Worm (Caenorhabditis elegans) whole organism, mixed stage, embryonic: ENCODE measurements around the gene F35C11.6.
A peak's percentile ranks its signal among the peaks of the same experiment; 100 is the strongest.

ENCODE experiments used
- M03D4.4 ChIP-seq: sonication (generic microtip); optimal IDR thresholded peaks from 2 replicates; lab custom pipeline; 2017; ENCODE audit warnings: mild to moderate bottlenecking, missing genetic modification characterization, missing compliant biosample characterization
- bed-3 ChIP-seq: fragments of 200-800 bp; sonication (Bioruptor generic); optimal IDR thresholded peaks from 3 replicates; lab custom pipeline; 2018; ENCODE audit warnings: mild to moderate bottlenecking, missing genetic modification characterization, moderate library complexity, missing compliant biosample characterization
- blmp-1 ChIP-seq: fragments of 150-350 bp; optimal IDR thresholded peaks from 2 replicates; lab custom pipeline; 2014; ENCODE audit warnings: missing biosample characterization, missing genetic modification characterization
- ceh-39 ChIP-seq: fragments of 150-350 bp; optimal IDR thresholded peaks from 2 replicates; lab custom pipeline; 2014; ENCODE audit warnings: missing biosample characterization, missing genetic modification characterization
- ceh-43 ChIP-seq: fragments of 200-800 bp; sonication (Bioruptor generic); optimal IDR thresholded peaks from 2 replicates; lab custom pipeline; 2018; ENCODE audit warnings: mild to moderate bottlenecking, missing genetic modification characterization, moderate library complexity, missing compliant biosample characterization
- ceh-83 ChIP-seq: fragments of 200-800 bp; sonication (Bioruptor generic); optimal IDR thresholded peaks from 2 replicates; lab custom pipeline; 2018; ENCODE audit warnings: mild to moderate bottlenecking, missing genetic modification characterization, missing compliant biosample characterization
- ces-1 ChIP-seq: fragments of 150-350 bp; optimal IDR thresholded peaks from 2 replicates; lab custom pipeline; 2014; ENCODE audit warnings: missing biosample characterization, missing genetic modification reagents, missing genetic modification characterization
- cnd-1 ChIP-seq: fragments of 200-800 bp; sonication (Bioruptor generic); optimal IDR thresholded peaks from 2 replicates; lab custom pipeline; 2018; ENCODE audit warnings: mild to moderate bottlenecking, missing genetic modification characterization, missing compliant biosample characterization
- drap-1 ChIP-seq: fragments of 200-800 bp; sonication (Bioruptor generic); optimal IDR thresholded peaks from 3 replicates; lab custom pipeline; 2018; ENCODE audit warnings: mild to moderate bottlenecking, missing genetic modification characterization, missing compliant biosample characterization
- elt-1 ChIP-seq: sonication (generic microtip); optimal IDR thresholded peaks from 2 replicates; lab custom pipeline; 2017; ENCODE audit warnings: missing genetic modification characterization, mild to moderate bottlenecking, missing compliant biosample characterization, antibody characterized with exemption, moderate library complexity, borderline replicate concordance; ENCODE audit not compliant: insufficient read depth
- elt-3 ChIP-seq: fragments of 150-350 bp; optimal IDR thresholded peaks from 2 replicates; lab custom pipeline; 2014; ENCODE audit warnings: missing biosample characterization, missing genetic modification characterization
- flh-1 ChIP-seq: fragments of 200-800 bp; sonication (Bioruptor generic); optimal IDR thresholded peaks from 2 replicates; lab custom pipeline; 2018; ENCODE audit warnings: mild to moderate bottlenecking, missing genetic modification characterization, moderate library complexity, missing compliant biosample characterization
- ham-2 ChIP-seq: fragments of 200-800 bp; sonication (Bioruptor generic); optimal IDR thresholded peaks from 2 replicates; lab custom pipeline; 2018; ENCODE audit warnings: mild to moderate bottlenecking, missing genetic modification characterization, missing compliant biosample characterization
- hlh-1 ChIP-seq: fragments of 150-350 bp; optimal IDR thresholded peaks from 2 replicates; lab custom pipeline; 2014; ENCODE audit warnings: missing biosample characterization, missing genetic modification reagents, missing genetic modification characterization
- lin-13 ChIP-seq: fragments of 150-350 bp; optimal IDR thresholded peaks from 2 replicates; lab custom pipeline; 2014; ENCODE audit warnings: missing biosample characterization, missing genetic modification characterization
- lin-32 ChIP-seq: fragments of 200-800 bp; sonication (Bioruptor generic); optimal IDR thresholded peaks from 2 replicates; lab custom pipeline; 2018; ENCODE audit warnings: mild to moderate bottlenecking, missing genetic modification characterization, missing compliant biosample characterization
- lsy-2 ChIP-seq: fragments of 150-350 bp; optimal IDR thresholded peaks from 2 replicates; lab custom pipeline; 2014; ENCODE audit warnings: missing biosample characterization, missing genetic modification characterization
- mab-5 ChIP-seq: fragments of 150-350 bp; optimal IDR thresholded peaks from 2 replicates; lab custom pipeline; 2014; ENCODE audit warnings: missing biosample characterization, missing genetic modification characterization
- mep-1 ChIP-seq: fragments of 150-350 bp; optimal IDR thresholded peaks from 2 replicates; lab custom pipeline; 2017; ENCODE audit warnings: missing biosample characterization, missing genetic modification reagents, missing genetic modification characterization, inconsistent platforms
- mls-2 ChIP-seq: sonication (generic microtip); optimal IDR thresholded peaks from 2 replicates; lab custom pipeline; 2016; ENCODE audit warnings: mild to moderate bottlenecking, missing genetic modification characterization, moderate library complexity, missing compliant biosample characterization
- nhr-12 ChIP-seq: fragments of 150-350 bp; optimal IDR thresholded peaks from 2 replicates; lab custom pipeline; 2014; ENCODE audit warnings: missing biosample characterization, missing genetic modification characterization
- nhr-2 ChIP-seq: fragments of 150-350 bp; optimal IDR thresholded peaks from 2 replicates; lab custom pipeline; 2014; ENCODE audit warnings: missing biosample characterization, missing genetic modification characterization
- nhr-237 ChIP-seq: fragments of 150-350 bp; optimal IDR thresholded peaks from 2 replicates; lab custom pipeline; 2014; ENCODE audit warnings: missing biosample characterization, missing genetic modification characterization
- nhr-28 ChIP-seq: fragments of 150-350 bp; optimal IDR thresholded peaks from 2 replicates; lab custom pipeline; 2014; ENCODE audit warnings: missing biosample characterization, missing genetic modification characterization
- nhr-76 ChIP-seq: sonication (generic microtip); optimal IDR thresholded peaks from 2 replicates; lab custom pipeline; 2017; ENCODE audit warnings: missing biosample characterization, missing genetic modification characterization
- pha-4 ChIP-seq: fragments of 150-350 bp; optimal IDR thresholded peaks from 2 replicates; lab custom pipeline; 2018; ENCODE audit warnings: missing biosample characterization, missing genetic modification reagents, missing genetic modification characterization
- sem-2 ChIP-seq: fragments of 200-800 bp; sonication (Bioruptor generic); optimal IDR thresholded peaks from 2 replicates; lab custom pipeline; 2018; ENCODE audit warnings: mild to moderate bottlenecking, missing genetic modification characterization, missing compliant biosample characterization
- snpc-4 ChIP-seq: fragments of 150-350 bp; optimal IDR thresholded peaks from 2 replicates; lab custom pipeline; 2014; ENCODE audit warnings: missing biosample characterization, missing genetic modification characterization
- sptf-1 ChIP-seq: sonication (generic microtip); optimal IDR thresholded peaks from 2 replicates; lab custom pipeline; 2017; ENCODE audit warnings: mild to moderate bottlenecking, missing genetic modification characterization, moderate library complexity, missing compliant biosample characterization
- tbx-8 ChIP-seq: fragments of 200-800 bp; sonication (Bioruptor generic); optimal IDR thresholded peaks from 2 replicates; lab custom pipeline; 2018; ENCODE audit warnings: mild to moderate bottlenecking, missing genetic modification characterization, moderate library complexity, missing compliant biosample characterization
- unc-120 ChIP-seq: sonication (generic microtip); optimal IDR thresholded peaks from 2 replicates; lab custom pipeline; 2017; ENCODE audit warnings: missing genetic modification characterization, missing compliant biosample characterization; ENCODE audit not compliant: poor library complexity, severe bottlenecking
- unc-39 ChIP-seq: fragments of 150-350 bp; optimal IDR thresholded peaks from 2 replicates; lab custom pipeline; 2014; ENCODE audit warnings: missing biosample characterization, missing genetic modification characterization
- unc-62 ChIP-seq: fragments of 150-350 bp; optimal IDR thresholded peaks from 2 replicates; lab custom pipeline; 2014; ENCODE audit warnings: missing biosample characterization, missing genetic modification reagents, missing genetic modification characterization
- zip-8 ChIP-seq: fragments of 150-350 bp; optimal IDR thresholded peaks from 2 replicates; lab custom pipeline; 2014; ENCODE audit warnings: missing biosample characterization, missing genetic modification characterization
- ztf-11 ChIP-seq: fragments of 150-350 bp; optimal IDR thresholded peaks from 2 replicates; lab custom pipeline; 2014; ENCODE audit warnings: missing biosample characterization, missing genetic modification characterization

The F35C11.6 gene

DNA sequence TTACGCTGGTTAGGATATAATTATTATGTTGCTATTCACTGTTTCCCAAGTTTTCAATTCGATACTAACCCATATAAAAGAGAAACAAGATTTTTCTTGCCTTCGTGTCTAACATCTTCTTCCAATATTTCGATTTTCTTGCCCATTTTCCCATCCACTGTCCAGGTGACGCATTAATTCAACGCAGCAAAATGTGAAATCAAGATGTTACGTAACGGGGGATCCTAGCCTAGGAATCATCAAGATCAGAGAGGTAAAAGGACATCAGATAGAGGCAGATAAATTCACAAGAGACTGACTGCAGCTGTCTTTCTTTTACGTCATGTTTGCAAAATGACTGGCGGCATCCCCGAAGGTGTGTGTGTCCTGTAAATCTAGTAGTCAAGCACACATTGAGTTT lies 34.3 kb downstream of the F35C11.6 start:
- TF ChIP-seq elt-1 (tag; lab: Kevin White, UChicago) (peak; percentile 36), ham-2 (no peak), zip-8 (tag; lab: Kevin White, UChicago) (peak; percentile 60), nhr-237 (tag; lab: Kevin White, UChicago) (no peak), lin-32 (GFP tag; lab: Kevin White, UChicago) (no peak)
- TF ChIP-seq, all 35 proteins: peak for 2

DNA sequence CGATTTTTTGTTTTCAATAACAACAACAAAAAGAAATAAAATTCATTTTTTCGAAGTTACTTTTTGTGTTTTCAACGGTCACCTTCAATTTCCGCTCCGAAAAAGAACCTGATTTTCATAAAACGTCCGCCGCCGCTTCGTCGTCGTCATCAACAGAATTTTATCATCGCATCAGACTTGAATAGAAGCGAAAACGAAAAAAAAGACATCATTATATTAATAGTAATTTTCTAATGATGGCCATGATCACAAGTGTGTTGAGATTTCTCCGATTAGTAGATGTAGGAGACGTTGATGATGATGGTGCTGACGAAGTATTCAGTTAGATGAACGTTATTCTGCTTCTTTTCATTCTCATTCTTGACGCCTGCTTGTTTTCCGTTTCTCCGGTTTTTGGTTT lies 35.0 kb downstream of the F35C11.6 start:
- TF ChIP-seq nhr-28: no peak
- no peak for TF ChIP-seq mep-1 (tag; lab: Kevin White, UChicago)
- TF ChIP-seq cnd-1 (tag; lab: Kevin White, UChicago): no peak
- TF ChIP-seq ces-1: no peak
- TF ChIP-seq sptf-1: no peak
- no peak for TF ChIP-seq snpc-4 (tag; lab: Kevin White, UChicago)
- TF ChIP-seq unc-62: no peak
- TF ChIP-seq bed-3 (GFP tag; lab: Kevin White, UChicago): no peak
- no peak for TF ChIP-seq ham-2
- TF ChIP-seq ceh-39 (tag; lab: Kevin White, UChicago): no peak
- TF ChIP-seq elt-3 (tag; lab: Kevin White, UChicago): no peak
- no peak for TF ChIP-seq pha-4
- TF ChIP-seq nhr-76 (tag; lab: Kevin White, UChicago): no peak
- TF ChIP-seq zip-8 (tag; lab: Kevin White, UChicago): no peak
- no peak for TF ChIP-seq M03D4.4 (tag; lab: Kevin White, UChicago)
- no peak for TF ChIP-seq nhr-12 (tag; lab: Kevin White, UChicago)
- TF ChIP-seq, all 35 proteins: peak for 0

ce11 chrII:8223422-8223821 lies 35.5 kb downstream of the F35C11.6 start:
- TF ChIP-seq ham-2: peak; percentile 28
- no peak for TF ChIP-seq mep-1 (tag; lab: Kevin White, UChicago)
- no peak for TF ChIP-seq nhr-2 (tag; lab: Kevin White, UChicago)
- no peak for TF ChIP-seq flh-1 (GFP tag; lab: Kevin White, UChicago)
- no peak for TF ChIP-seq nhr-28
- no peak for TF ChIP-seq unc-62
- TF ChIP-seq hlh-1 (tag; lab: Kevin White, UChicago): no peak
- TF ChIP-seq pha-4: no peak
- no peak for TF ChIP-seq bed-3 (GFP tag; lab: Kevin White, UChicago)
- no peak for TF ChIP-seq zip-8 (tag; lab: Kevin White, UChicago)
- no peak for TF ChIP-seq elt-3 (tag; lab: Kevin White, UChicago)
- TF ChIP-seq mls-2: peak; percentile 19
- TF ChIP-seq lin-13 (tag; lab: Kevin White, UChicago): no peak
- TF ChIP-seq ceh-39 (tag; lab: Kevin White, UChicago): no peak
- TF ChIP-seq ceh-83 (GFP tag; lab: Kevin White, UChicago): no peak
- no peak for TF ChIP-seq sptf-1
- peak; percentile 60 for TF ChIP-seq ceh-43 (GFP tag; lab: Kevin White, UChicago)
- no peak for TF ChIP-seq ztf-11 (tag; lab: Kevin White, UChicago)
- TF ChIP-seq mab-5 (tag; lab: Kevin White, UChicago): no peak
- TF ChIP-seq lsy-2 (tag; lab: Kevin White, UChicago): no peak

- no peak for TF ChIP-seq lsy-2 (tag; lab: Kevin White, UChicago)
- TF ChIP-seq unc-120 (tag; lab: Kevin White, UChicago): no peak
- no peak for TF ChIP-seq ceh-83 (GFP tag; lab: Kevin White, UChicago)
- no peak for TF ChIP-seq hlh-1 (tag; lab: Kevin White, UChicago)
- TF ChIP-seq tbx-8: no peak
- peak; percentile 45 for TF ChIP-seq sem-2 (GFP tag; lab: Kevin White, UChicago)
- no peak for TF ChIP-seq cnd-1 (tag; lab: Kevin White, UChicago)
- peak; percentile 42 for TF ChIP-seq nhr-2 (tag; lab: Kevin White, UChicago)
- no peak for TF ChIP-seq lin-13 (tag; lab: Kevin White, UChicago)
- peak; percentile 49 for TF ChIP-seq sptf-1
- TF ChIP-seq nhr-237 (tag; lab: Kevin White, UChicago): peak; percentile 18
- peak; percentile 62 for TF ChIP-seq ceh-39 (tag; lab: Kevin White, UChicago)
- TF ChIP-seq mab-5 (tag; lab: Kevin White, UChicago): no peak
- TF ChIP-seq blmp-1 (tag; lab: Kevin White, UChicago): no peak
- no peak for TF ChIP-seq pha-4
- peak; percentile 8 for TF ChIP-seq drap-1 (GFP tag; lab: Kevin White, UChicago)
- TF ChIP-seq lin-32 (GFP tag; lab: Kevin White, UChicago): no peak
- TF ChIP-seq mep-1 (tag; lab: Kevin White, UChicago): peak; percentile 38
- TF ChIP-seq snpc-4 (tag; lab: Kevin White, UChicago): no peak
- no peak for TF ChIP-seq bed-3 (GFP tag; lab: Kevin White, UChicago)
- no peak for TF ChIP-seq elt-1 (tag; lab: Kevin White, UChicago)
- TF ChIP-seq nhr-28: no peak
- no peak for TF ChIP-seq unc-39 (tag; lab: Kevin White, UChicago)
- TF ChIP-seq elt-3 (tag; lab: Kevin White, UChicago): no peak
- peak; percentile 41 for TF ChIP-seq ham-2
These were observed 36.5 kb downstream of the F35C11.6 start, which contains the start of gene dab-1 for ce11 chrII:8222309-8223065. Gene dab-1 (plus strand): TSS chrII:8222386.
